Worm (Caenorhabditis elegans): ENCODE data around the gene C41G11.1.

- TF ChIP-seq med-1 (GFP tag; optimal IDR thresholded peaks at IDR 0.05; ENCODE audit: insufficient read depth) = no peak
- no peak for TF ChIP-seq ref-1 (GFP tag; conservative IDR thresholded peaks at IDR 0.05)
- no peak for TF ChIP-seq ztf-29 (GFP tag; IDR thresholded peaks at IDR 0.05)
- TF ChIP-seq ztf-23 (GFP tag; IDR thresholded peaks at IDR 0.05) = no peak
- TF ChIP-seq T22C8.4 (GFP tag; IDR thresholded peaks at IDR 0.05) = no peak
- TF ChIP-seq flt-1 (GFP tag; IDR thresholded peaks at IDR 0.05) = no peak
Measured at ce11 chrX:5715831-5716364, 4.1 kb downstream of the C41G11.1 start.
